Worm (Caenorhabditis elegans) whole organism, young adult: ENCODE measurements around the gene cisd-3.2.

ENCODE experiments used
- Y67H2A.10 ChIP-seq: fragments of 200-800 bp; sonication (Bioruptor generic); conservative IDR thresholded peaks from 2 replicates; pipeline ENCODE4 v1.3.6; 2022; ENCODE audit warnings: missing genetic modification reagents, missing genetic modification characterization, missing compliant biosample characterization
- Y79H2A.3 ChIP-seq: fragments of 200-800 bp; sonication (Bioruptor generic); conservative IDR thresholded peaks from 2 replicates; pipeline ENCODE4 v1.3.6; 2022; ENCODE audit warnings: missing genetic modification reagents, missing genetic modification characterization, missing compliant biosample characterization
- nhr-179 ChIP-seq: sonication (generic microtip); optimal IDR thresholded peaks from 2 replicates; lab custom pipeline; 2016; ENCODE audit warnings: mild to moderate bottlenecking, missing genetic modification characterization, missing compliant biosample characterization
- snpc-4 ChIP-seq, 5 experiments: fragments of 150-350 bp in 1 of 5; sonication (generic microtip) in 4 of 5; optimal IDR thresholded peaks; 2 replicates each; lab custom pipeline; 2014 to 2018; ENCODE audit warnings: missing genetic modification characterization in 5 of 5, missing biosample characterization in 3 of 5, antibody characterized with exemption in 2 of 5, mild to moderate bottlenecking in 2 of 5, missing compliant biosample characterization in 2 of 5, missing genotype in 2 of 5, moderate library complexity in 2 of 5, missing genetic modification reagents in 1 of 5
- unc-62 ChIP-seq: fragments of 150-350 bp; optimal IDR thresholded peaks from 2 replicates; lab custom pipeline; 2014; ENCODE audit warnings: missing biosample characterization, missing genetic modification reagents, missing genetic modification characterization

- no peak for TF ChIP-seq Y67H2A.10
- TF ChIP-seq snpc-4 (GFP tag; optimal IDR thresholded peaks at IDR 0.05; lab: Kevin White, UChicago), result no peak
- no peak for TF ChIP-seq snpc-4 (tag; optimal IDR thresholded peaks at IDR 0.05; lab: Kevin White, UChicago)
- TF ChIP-seq unc-62, result no peak
- no peak for TF ChIP-seq Y79H2A.3 (GFP tag; lab: Robert Waterston, UW)
- TF ChIP-seq nhr-179 (tag; lab: Kevin White, UChicago), result no peak
Measured at ce11 chrIII:1519906-1520305, 20.4 kb upstream of the cisd-3.2 start.
